Worm (Caenorhabditis elegans): ENCODE measurements around the gene fbxa-189.

- TF ChIP-seq ztf-11 (tag; optimal IDR thresholded peaks at IDR 0.05), result no peak
- no peak for TF ChIP-seq nhr-23 (tag; optimal IDR thresholded peaks at IDR 0.05)
- no peak for TF ChIP-seq ceh-82 (tag; optimal IDR thresholded peaks at IDR 0.05)
- no peak for TF ChIP-seq nhr-77 (tag; optimal IDR thresholded peaks at IDR 0.05)
- TF ChIP-seq mdl-1 (tag; optimal IDR thresholded peaks at IDR 0.05), result no peak
Measured at ce11 chrV:17328497-17328896, 16.5 kb upstream of the fbxa-189 start, which contains the start of gene srg-44.

All from whole organism, L3 larva.